Fruit fly (Drosophila melanogaster) whole organism, embryonic: ENCODE measurements around the gene CG32176.
A peak's percentile ranks its signal among the peaks of the same experiment; 100 is the strongest.

Experiments
- Asciz ChIP-seq: fragments of 200-800 bp; sonication (Bioruptor generic); optimal IDR thresholded peaks from 2 replicates; lab custom pipeline; 2017; ENCODE audit warnings: missing biosample characterization, mild to moderate bottlenecking, missing genetic modification characterization, missing genetic modification reagents
- CG10979 ChIP-seq: fragments of 200-800 bp; sonication (Bioruptor generic); optimal IDR thresholded peaks from 2 replicates; lab custom pipeline; 2018; ENCODE audit warnings: missing biosample characterization, mild to moderate bottlenecking, missing genetic modification characterization, moderate library complexity
- CG11723 ChIP-seq: fragments of 200-800 bp; sonication (Bioruptor generic); optimal IDR thresholded peaks from 2 replicates; lab custom pipeline; 2017; ENCODE audit warnings: missing biosample characterization, mild to moderate bottlenecking, missing genetic modification characterization
- CG12744 ChIP-seq: fragments of 200-800 bp; sonication (Bioruptor generic); optimal IDR thresholded peaks from 2 replicates; lab custom pipeline; 2016; ENCODE audit warnings: missing biosample characterization, missing genetic modification characterization
- CG15479 ChIP-seq: fragments of 200-800 bp; sonication (Bioruptor generic); optimal IDR thresholded peaks from 3 replicates; lab custom pipeline; 2019; ENCODE audit warnings: missing biosample characterization, mild to moderate bottlenecking, missing genetic modification characterization, moderate library complexity
- CG17328 ChIP-seq: fragments of 200-800 bp; sonication (Bioruptor generic); IDR thresholded peaks from 2 replicates; pipeline ENCODE4 v1.3.6; 2022; ENCODE audit warnings: missing biosample characterization, missing genetic modification characterization
- CG17385 ChIP-seq: fragments of 200-800 bp; sonication (Bioruptor generic); optimal IDR thresholded peaks from 3 replicates; lab custom pipeline; 2018; ENCODE audit warnings: missing biosample characterization, mild to moderate bottlenecking, missing genetic modification characterization
- CG18619 ChIP-seq: fragments of 200-800 bp; sonication (Bioruptor generic); optimal IDR thresholded peaks from 3 replicates; lab custom pipeline; 2017; ENCODE audit warnings: missing biosample characterization, mild to moderate bottlenecking, missing genetic modification characterization
- CG2120 ChIP-seq: fragments of 200-800 bp; sonication (Bioruptor generic); optimal IDR thresholded peaks from 3 replicates; lab custom pipeline; 2016; ENCODE audit warnings: missing biosample characterization, missing genetic modification characterization
- CG2875 ChIP-seq: fragments of 200-800 bp; sonication (Bioruptor generic); optimal IDR thresholded peaks from 2 replicates; lab custom pipeline; 2017; ENCODE audit warnings: missing biosample characterization, mild to moderate bottlenecking, missing genetic modification characterization, missing genetic modification reagents
- CG2889 ChIP-seq: fragments of 200-800 bp; sonication (Bioruptor generic); IDR thresholded peaks from 3 replicates; pipeline ENCODE4 v1.3.6; 2022; ENCODE audit warnings: missing biosample characterization, missing genetic modification characterization
- CG3847 ChIP-seq: fragments of 200-800 bp; sonication (Bioruptor generic); IDR thresholded peaks from 2 replicates; pipeline ENCODE4 v1.3.6; 2022; ENCODE audit warnings: missing biosample characterization, missing genetic modification characterization
- CG42726 ChIP-seq: fragments of 200-800 bp; sonication (Bioruptor generic); IDR thresholded peaks from 2 replicates; pipeline ENCODE4 v1.3.6; 2022; ENCODE audit warnings: missing biosample characterization, missing genetic modification characterization; ENCODE audit not compliant: partially characterized antibody
- CG4404 ChIP-seq: fragments of 200-800 bp; sonication (Bioruptor generic); IDR thresholded peaks from 2 replicates; pipeline ENCODE4 v1.3.6; 2022; ENCODE audit warnings: missing biosample characterization, missing genetic modification characterization
- CG8478 ChIP-seq: fragments of >200 bp; optimal IDR thresholded peaks from 2 replicates; lab custom pipeline; 2018
- CG9609 ChIP-seq: fragments of 200-800 bp; sonication (Bioruptor generic); optimal IDR thresholded peaks from 3 replicates; lab custom pipeline; 2016; ENCODE audit warnings: missing biosample characterization, missing genetic modification characterization
- CG9932 ChIP-seq: fragments of 200-800 bp; sonication (Bioruptor generic); IDR thresholded peaks from 2 replicates; pipeline ENCODE4 v1.3.6; 2022; ENCODE audit warnings: missing biosample characterization, missing genetic modification characterization
- CHES-1-like ChIP-seq: fragments of 200-800 bp; sonication (Bioruptor generic); optimal IDR thresholded peaks from 2 replicates; lab custom pipeline; 2016; ENCODE audit warnings: missing biosample characterization, missing genetic modification characterization
- D ChIP-seq, 2 experiments: fragments of 200-800 bp in 1 of 2; fragments of >200 bp in 1 of 2; sonication (Bioruptor generic) in 1 of 2; optimal IDR thresholded peaks; 2 replicates in 1 of 2; 3 replicates in 1 of 2; lab custom pipeline; 2017; ENCODE audit warnings: mild to moderate bottlenecking in 1 of 2, missing biosample characterization in 1 of 2, missing genetic modification characterization in 1 of 2, missing genetic modification reagents in 1 of 2
- Dip3 ChIP-seq: fragments of 200-800 bp; sonication (Bioruptor generic); optimal IDR thresholded peaks from 3 replicates; lab custom pipeline; 2016; ENCODE audit warnings: missing biosample characterization, missing genetic modification characterization
- Ets65A ChIP-seq: fragments of 200-800 bp; sonication (Bioruptor generic); peaks from one replicate; lab custom pipeline; 2016; ENCODE audit warnings: missing biosample characterization, missing genetic modification characterization
- Med ChIP-seq: fragments of 200-800 bp; sonication (Bioruptor generic); peaks from one replicate; lab custom pipeline; 2016; ENCODE audit warnings: missing biosample characterization, missing genetic modification characterization, mild to moderate bottlenecking, inconsistent platforms, moderate library complexity
- Mrtf ChIP-seq: fragments of 200-800 bp; sonication (Bioruptor generic); IDR thresholded peaks from 3 replicates; pipeline ENCODE4 v1.3.6; 2022; ENCODE audit warnings: missing biosample characterization, missing genetic modification characterization
- Ptx1 ChIP-seq: fragments of 200-800 bp; sonication (Bioruptor generic); IDR thresholded peaks from 2 replicates; pipeline ENCODE4 v1.3.6; 2022; ENCODE audit warnings: missing biosample characterization, missing genetic modification characterization
- ara ChIP-seq: fragments of 200-800 bp; sonication (Bioruptor generic); IDR thresholded peaks from 2 replicates; pipeline ENCODE4 v1.3.6; 2022; ENCODE audit warnings: missing biosample characterization, missing genetic modification characterization
- ase ChIP-seq: fragments of 200-800 bp; sonication (Bioruptor generic); IDR thresholded peaks from 3 replicates; pipeline ENCODE4 v1.3.6; 2022; ENCODE audit warnings: missing biosample characterization, missing genetic modification characterization
- danr ChIP-seq: fragments of 200-800 bp; sonication (Bioruptor generic); IDR thresholded peaks from 2 replicates; pipeline ENCODE4 v1.3.6; 2022; ENCODE audit warnings: missing biosample characterization, missing genetic modification characterization
- dmrt11E ChIP-seq: fragments of 200-800 bp; sonication (Bioruptor generic); optimal IDR thresholded peaks from 3 replicates; lab custom pipeline; 2018; ENCODE audit warnings: missing biosample characterization, mild to moderate bottlenecking, missing genetic modification characterization, moderate library complexity
- ken ChIP-seq: fragments of 200-800 bp; sonication (Bioruptor generic); IDR thresholded peaks from 3 replicates; pipeline ENCODE4 v1.3.6; 2022; ENCODE audit warnings: missing biosample characterization, missing genetic modification characterization
- luna ChIP-seq: fragments of 200-800 bp; sonication (Bioruptor generic); optimal IDR thresholded peaks from 2 replicates; lab custom pipeline; 2016; ENCODE audit warnings: missing biosample characterization, missing genetic modification characterization
- mirr ChIP-seq: fragments of 200-800 bp; sonication (Bioruptor generic); optimal IDR thresholded peaks from 3 replicates; lab custom pipeline; 2018; ENCODE audit warnings: missing biosample characterization, mild to moderate bottlenecking, missing genetic modification characterization
- pita ChIP-seq: fragments of 200-800 bp; sonication (Bioruptor generic); optimal IDR thresholded peaks from 2 replicates; lab custom pipeline; 2017; ENCODE audit warnings: missing biosample characterization, mild to moderate bottlenecking, missing genetic modification characterization
- psq ChIP-seq: fragments of 200-800 bp; sonication (Bioruptor generic); optimal IDR thresholded peaks from 2 replicates; lab custom pipeline; 2017; ENCODE audit warnings: missing biosample characterization, missing genetic modification characterization
- pzg ChIP-seq: fragments of 200-800 bp; sonication (Bioruptor generic); optimal IDR thresholded peaks from 3 replicates; lab custom pipeline; 2018; ENCODE audit warnings: missing biosample characterization, mild to moderate bottlenecking, missing genetic modification characterization, moderate library complexity
- sc ChIP-seq, 3 experiments: fragments of >200 bp in 2 of 3; fragments of 200-800 bp in 1 of 3; sonication (Bioruptor generic) in 1 of 3; optimal IDR thresholded peaks; 2 replicates in 2 of 3; 3 replicates in 1 of 3; lab custom pipeline; 2017; ENCODE audit warnings: mild to moderate bottlenecking in 1 of 3, missing biosample characterization in 1 of 3, missing genetic modification characterization in 1 of 3, missing genetic modification reagents in 1 of 3
- sens ChIP-seq: fragments of 200-800 bp; sonication (Bioruptor generic); peaks from one replicate; lab custom pipeline; 2016; ENCODE audit warnings: missing biosample characterization, missing genetic modification characterization
- sob ChIP-seq: fragments of 200-800 bp; sonication (Bioruptor generic); IDR thresholded peaks from 2 replicates; pipeline ENCODE4 v1.3.6; 2022; ENCODE audit warnings: missing biosample characterization, missing genetic modification characterization
- sqz ChIP-seq: fragments of 200-800 bp; sonication (Bioruptor generic); optimal IDR thresholded peaks from 3 replicates; lab custom pipeline; 2018; ENCODE audit warnings: missing biosample characterization, mild to moderate bottlenecking, missing genetic modification characterization
- tna ChIP-seq: fragments of 200-800 bp; sonication (Bioruptor generic); IDR thresholded peaks from 2 replicates; pipeline ENCODE4 v1.3.6; 2022; ENCODE audit warnings: missing biosample characterization, missing genetic modification characterization; ENCODE audit not compliant: partially characterized antibody
- vvl ChIP-seq: fragments of 200-800 bp; sonication (Bioruptor generic); IDR thresholded peaks from 2 replicates; pipeline ENCODE4 v1.3.6; 2022; ENCODE audit warnings: missing biosample characterization, missing genetic modification characterization
- zen ChIP-seq: fragments of 200-800 bp; sonication (Bioruptor generic); optimal IDR thresholded peaks from 3 replicates; lab custom pipeline; 2018; ENCODE audit warnings: missing biosample characterization, mild to moderate bottlenecking, missing genetic modification characterization, moderate library complexity
- zen2 ChIP-seq: fragments of 200-800 bp; sonication (Bioruptor generic); IDR thresholded peaks from 3 replicates; pipeline ENCODE4 v1.3.6; 2022; ENCODE audit warnings: missing biosample characterization, missing genetic modification characterization; ENCODE audit not compliant: partially characterized antibody
- zfh1 ChIP-seq: fragments of 200-800 bp; sonication (Bioruptor generic); IDR thresholded peaks from 3 replicates; pipeline ENCODE4 v1.3.6; 2022; ENCODE audit warnings: missing biosample characterization, missing genetic modification characterization
- zfh2 ChIP-seq: fragments of 200-800 bp; sonication (Bioruptor generic); optimal IDR thresholded peaks from 2 replicates; lab custom pipeline; 2016; ENCODE audit warnings: missing biosample characterization, missing genetic modification characterization

CG32176 gene

dm6 chr3L:17407480-17408093, 26.1 kb upstream of the CG32176 start (continued):
- TF ChIP-seq luna (GFP tag; lab: Kevin White, UChicago) (no peak), ara (GFP tag; lab: Robert Waterston, UW) (no peak)

dm6 chr3L:17411273-17411672, 22.4 kb upstream of the CG32176 start:
- TF ChIP-seq dmrt11E: no peak
- peak; percentile 4 for TF ChIP-seq mirr (GFP tag; lab: Kevin White, UChicago)
- no peak for TF ChIP-seq sc (optimal IDR thresholded peaks at IDR 0.05; lab: Kevin White, UChicago)
- TF ChIP-seq sc (GFP tag; optimal IDR thresholded peaks at IDR 0.05; lab: Kevin White, UChicago): no peak
- TF ChIP-seq sqz: no peak
- no peak for TF ChIP-seq CG9932
- peak; percentile 64 for TF ChIP-seq CG15479
- TF ChIP-seq CHES-1-like (GFP tag; lab: Kevin White, UChicago): no peak
- TF ChIP-seq, all 482 proteins: peak for 2

- no peak for TF ChIP-seq pita (GFP tag; lab: Kevin White, UChicago)
- no peak for TF ChIP-seq CG2889
- TF ChIP-seq CG10979 (tag; lab: Kevin White, UChicago): no peak
- no peak for TF ChIP-seq CG8478
- peak; percentile 39 for TF ChIP-seq Ets65A
- TF ChIP-seq sob (GFP tag; lab: Robert Waterston, UW): no peak
- TF ChIP-seq ken (GFP tag; lab: Robert Waterston, UW): no peak
- no peak for TF ChIP-seq CG2875 (GFP tag; lab: Kevin White, UChicago)
- TF ChIP-seq zfh1 (GFP tag; lab: Robert Waterston, UW): no peak
- no peak for TF ChIP-seq CG3847 (GFP tag; lab: Robert Waterston, UW)
- TF ChIP-seq Mrtf (GFP tag; lab: Robert Waterston, UW): no peak
- TF ChIP-seq zen2 (GFP tag; lab: Robert Waterston, UW): no peak
- TF ChIP-seq zen (tag; lab: Kevin White, UChicago): peak; percentile 53
- no peak for TF ChIP-seq CG2120 (GFP tag; lab: Kevin White, UChicago)
- peak; percentile 54 for TF ChIP-seq Med (GFP tag; lab: Kevin White, UChicago)
- no peak for TF ChIP-seq CG9609
- 0 out of 2 replicates have a peak, but pooled peaks have one; percentile 8 for TF ChIP-seq vvl
- no peak for TF ChIP-seq Dip3
- TF ChIP-seq CG18619 (GFP tag; lab: Kevin White, UChicago): no peak
- peak; percentile 54 for TF ChIP-seq sens
- TF ChIP-seq psq (GFP tag; lab: Kevin White, UChicago): no peak
- TF ChIP-seq ase: no peak
- no peak for TF ChIP-seq danr (GFP tag; lab: Robert Waterston, UW)
- TF ChIP-seq zfh2 (GFP tag; lab: Kevin White, UChicago): no peak
- no peak for TF ChIP-seq CG42726
- TF ChIP-seq CG11723 (GFP tag; lab: Kevin White, UChicago): no peak
- TF ChIP-seq Asciz (GFP tag; lab: Kevin White, UChicago): no peak
- no peak for TF ChIP-seq CG17328 (GFP tag; lab: Robert Waterston, UW)
- TF ChIP-seq pzg: no peak
- no peak for TF ChIP-seq D (optimal IDR thresholded peaks at IDR 0.05; lab: Kevin White, UChicago)
- TF ChIP-seq D (GFP tag; optimal IDR thresholded peaks at IDR 0.05; lab: Kevin White, UChicago): no peak
- no peak for TF ChIP-seq Ptx1
- TF ChIP-seq tna (GFP tag; lab: Robert Waterston, UW): no peak
- 0 out of 2 replicates have a peak, but pooled peaks have one; percentile 7 for TF ChIP-seq CG4404 (GFP tag; lab: Robert Waterston, UW)
- TF ChIP-seq CG17385 (GFP tag; lab: Kevin White, UChicago): no peak
- no peak for TF ChIP-seq CG12744 (GFP tag; lab: Kevin White, UChicago)
- TF ChIP-seq, all 482 proteins: peak for 6
These were observed 21.5 kb upstream of the CG32176 start for dm6 chr3L:17412146-17412545.
